Fruit fly (Drosophila melanogaster): ENCODE data around the gene croc.
A peak's percentile ranks its signal among the peaks of the same experiment; 100 is the strongest.

Gene croc

DNA sequence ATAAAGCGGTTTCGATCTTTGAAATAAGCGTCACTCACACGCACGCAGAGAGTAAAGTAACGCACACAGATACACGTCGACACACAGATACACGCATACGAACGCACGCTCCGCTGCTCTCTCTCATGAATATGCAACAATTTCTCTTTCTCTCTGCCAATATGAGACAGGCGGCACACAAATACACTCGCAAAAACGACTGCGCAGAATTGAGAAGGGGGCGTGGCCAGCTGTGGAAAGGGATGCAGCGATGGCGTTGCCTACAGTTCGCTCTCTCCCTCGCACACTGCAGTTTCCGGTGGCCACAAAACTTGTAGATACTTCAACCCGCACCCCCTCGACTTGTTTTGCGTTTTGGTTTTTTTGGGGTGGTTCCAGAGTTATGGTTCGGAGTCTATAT lies 3.4 kb upstream of the croc start (continued):
- peak; percentile 31; the same call in 1 of the 3 replicates for TF ChIP-seq Optix (GFP tag; IDR thresholded peaks at IDR 0.05)
- TF ChIP-seq org-1 (GFP tag; optimal IDR thresholded peaks at IDR 0.05): no peak
- TF ChIP-seq bowl (GFP tag; IDR thresholded peaks at IDR 0.05): no peak
- TF ChIP-seq CG17328 (GFP tag; IDR thresholded peaks at IDR 0.05): peak; percentile 78
- TF ChIP-seq Elba2 (GFP tag; optimal IDR thresholded peaks at IDR 0.05): no peak
- TF ChIP-seq dmrt99B (tag; optimal IDR thresholded peaks at IDR 0.05): peak; percentile 51
- peak; percentile 32; the same call in 1 of the 2 replicates for TF ChIP-seq CG31441 (GFP tag; IDR thresholded peaks at IDR 0.05)
- peak; percentile 63 for TF ChIP-seq CG3163 (GFP tag; optimal IDR thresholded peaks at IDR 0.05)
- no peak for TF ChIP-seq Ptx1 (GFP tag; IDR thresholded peaks at IDR 0.05)
- no peak for TF ChIP-seq CG12659 (GFP tag; optimal IDR thresholded peaks at IDR 0.05)
- TF ChIP-seq Med (GFP tag): peak; percentile 90
- TF ChIP-seq ara (GFP tag; IDR thresholded peaks at IDR 0.05): peak; percentile 48; the same call in 1 of the 2 replicates
- no peak for TF ChIP-seq CG13624 (GFP tag; optimal IDR thresholded peaks at IDR 0.05)
- TF ChIP-seq CG15011 (GFP tag; optimal IDR thresholded peaks at IDR 0.05): no peak
- no peak for TF ChIP-seq CG7745 (tag; optimal IDR thresholded peaks at IDR 0.05)
- no peak for TF ChIP-seq psq (GFP tag; optimal IDR thresholded peaks at IDR 0.05)
- no peak for TF ChIP-seq CG17568 (GFP tag; optimal IDR thresholded peaks at IDR 0.05)
- peak; percentile 51 for TF ChIP-seq CG17186 (GFP tag; optimal IDR thresholded peaks at IDR 0.05)
- TF ChIP-seq emc (GFP tag; optimal IDR thresholded peaks at IDR 0.05): no peak
- TF ChIP-seq CG12299 (tag; optimal IDR thresholded peaks at IDR 0.05): no peak
- TF ChIP-seq CG10462 (GFP tag; optimal IDR thresholded peaks at IDR 0.05): no peak
- peak; percentile 5 for TF ChIP-seq YL-1 (GFP tag; optimal IDR thresholded peaks at IDR 0.05)
- TF ChIP-seq Eip74EF (GFP tag; optimal IDR thresholded peaks at IDR 0.05): no peak
- no peak for TF ChIP-seq esg (GFP tag; conservative IDR thresholded peaks at IDR 0.05)
- no peak for TF ChIP-seq btn (GFP tag; optimal IDR thresholded peaks at IDR 0.05)
- no peak for TF ChIP-seq CG16815 (GFP tag; optimal IDR thresholded peaks at IDR 0.05)
- TF ChIP-seq B-H2 (GFP tag; optimal IDR thresholded peaks at IDR 0.05): no peak
- no peak for TF ChIP-seq Mad (GFP tag; optimal IDR thresholded peaks at IDR 0.05)
- no peak for TF ChIP-seq pzg (GFP tag; optimal IDR thresholded peaks at IDR 0.05)
- TF ChIP-seq sima (GFP tag; optimal IDR thresholded peaks at IDR 0.05): no peak
- TF ChIP-seq Sry-δ (GFP tag; optimal IDR thresholded peaks at IDR 0.05): no peak
- peak; percentile 18 for TF ChIP-seq Kr (GFP tag; optimal IDR thresholded peaks at IDR 0.05)
- no peak for TF ChIP-seq stwl (tag; optimal IDR thresholded peaks at IDR 0.05)
- TF ChIP-seq CG9817 (tag; optimal IDR thresholded peaks at IDR 0.05): no peak
- TF ChIP-seq Asciz (GFP tag; optimal IDR thresholded peaks at IDR 0.05): peak; percentile 63
- TF ChIP-seq Mes4 (GFP tag; optimal IDR thresholded peaks at IDR 0.05): peak; percentile 57
- no peak for TF ChIP-seq corto (GFP tag; optimal IDR thresholded peaks at IDR 0.05)
- TF ChIP-seq CG16779 (GFP tag; IDR thresholded peaks at IDR 0.05): no peak
- TF ChIP-seq CG11093 (GFP tag; IDR thresholded peaks at IDR 0.05): no peak
- TF ChIP-seq CG18619 (GFP tag; optimal IDR thresholded peaks at IDR 0.05): no peak
- no peak for TF ChIP-seq CG7556 (GFP tag; optimal IDR thresholded peaks at IDR 0.05)
- TF ChIP-seq gcm (GFP tag; optimal IDR thresholded peaks at IDR 0.05): peak; percentile 79
- TF ChIP-seq CG17385 (GFP tag; optimal IDR thresholded peaks at IDR 0.05): peak; percentile 53
- TF ChIP-seq sens-2 (GFP tag; IDR thresholded peaks at IDR 0.05): no peak
- TF ChIP-seq Dip2 (GFP tag; IDR thresholded peaks at IDR 0.05): no peak
- TF ChIP-seq Doc3 (GFP tag; IDR thresholded peaks at IDR 0.05; ENCODE audit: partially characterized antibody): no peak
- TF ChIP-seq chif (GFP tag; optimal IDR thresholded peaks at IDR 0.05): no peak
- no peak for TF ChIP-seq hkb (optimal IDR thresholded peaks at IDR 0.05)
- peak; percentile 75 for TF ChIP-seq hkb (GFP tag; IDR thresholded peaks at IDR 0.05)
- TF ChIP-seq toy (GFP tag; IDR thresholded peaks at IDR 0.05): no peak
- TF ChIP-seq Dp (GFP tag; optimal IDR thresholded peaks at IDR 0.05): no peak
- no peak for TF ChIP-seq CG3847 (GFP tag; IDR thresholded peaks at IDR 0.05)
